Worm (Caenorhabditis elegans) whole organism, L1 larva: Measurements from ENCODE around the gene cct-6.

ENCODE experiments used
- ama-1 ChIP-seq: fragments of 150-350 bp; optimal IDR thresholded peaks from 2 replicates; lab custom pipeline; 2014
- ces-1 ChIP-seq: fragments of 150-350 bp; optimal IDR thresholded peaks from 2 replicates; lab custom pipeline; 2014; ENCODE audit warnings: missing biosample characterization, missing genetic modification reagents, missing genetic modification characterization
- dpl-1 ChIP-seq, 3 experiments: fragments of 150-350 bp in 2 of 3; sonication (generic microtip) in 1 of 3; optimal IDR thresholded peaks; 2 replicates each; lab custom pipeline; 2014 to 2017; ENCODE audit warnings: missing biosample characterization in 3 of 3, missing genetic modification characterization in 3 of 3, missing genetic modification reagents in 3 of 3
- jun-1 ChIP-seq: fragments of 150-350 bp; optimal IDR thresholded peaks from 2 replicates; lab custom pipeline; 2014; ENCODE audit warnings: missing biosample characterization, missing genetic modification reagents, missing genetic modification characterization
- mef-2 ChIP-seq: fragments of 150-350 bp; optimal IDR thresholded peaks from 2 replicates; lab custom pipeline; 2014; ENCODE audit warnings: missing biosample characterization, missing genetic modification characterization
- nhr-11 ChIP-seq: fragments of 150-350 bp; optimal IDR thresholded peaks from 2 replicates; lab custom pipeline; 2014; ENCODE audit warnings: missing biosample characterization, missing genetic modification characterization
- nhr-28 ChIP-seq: fragments of 150-350 bp; optimal IDR thresholded peaks from 2 replicates; lab custom pipeline; 2014; ENCODE audit warnings: missing biosample characterization, missing genetic modification characterization
- pax-3 ChIP-seq: fragments of 200-800 bp; sonication (Bioruptor generic); optimal IDR thresholded peaks from 2 replicates; lab custom pipeline; 2018; ENCODE audit warnings: mild to moderate bottlenecking, missing genetic modification characterization, moderate library complexity, missing compliant biosample characterization
- snpc-4 ChIP-seq: fragments of 150-350 bp; optimal IDR thresholded peaks from 2 replicates; lab custom pipeline; 2014; ENCODE audit warnings: missing biosample characterization, missing genetic modification characterization
- snu-23 ChIP-seq: sonication (generic microtip); optimal IDR thresholded peaks from 2 replicates; lab custom pipeline; 2016; ENCODE audit warnings: missing genetic modification characterization, missing compliant biosample characterization
- sox-4 ChIP-seq: sonication (generic microtip); optimal IDR thresholded peaks from 2 replicates; lab custom pipeline; 2016; ENCODE audit warnings: missing genetic modification characterization, missing compliant biosample characterization
- unc-86 ChIP-seq: sonication (generic microtip); optimal IDR thresholded peaks from 2 replicates; lab custom pipeline; 2016; ENCODE audit warnings: missing genetic modification characterization, missing compliant biosample characterization

- TF ChIP-seq sox-4, result no peak
- no peak for TF ChIP-seq dpl-1 (GFP tag; optimal IDR thresholded peaks at IDR 0.05; lab: Kevin White, UChicago)
- no peak for TF ChIP-seq ces-1 (GFP tag; lab: Kevin White, UChicago)
- TF ChIP-seq mef-2 (tag; lab: Kevin White, UChicago), result no peak
- TF ChIP-seq jun-1 (tag; lab: Kevin White, UChicago), result no peak
- TF ChIP-seq nhr-28, result no peak
- no peak for TF ChIP-seq unc-86 (tag; lab: Kevin White, UChicago)
- no peak for TF ChIP-seq ama-1 (lab: Kevin White, UChicago)
- TF ChIP-seq nhr-11 (tag; lab: Kevin White, UChicago), result no peak
- TF ChIP-seq pax-3, result no peak
- TF ChIP-seq snu-23 (GFP tag; lab: Kevin White, UChicago), result no peak
- TF ChIP-seq snpc-4, result no peak
Observed at ce11 chrIII:5834053-5834452, 21.4 kb downstream of the cct-6 start, which contains the start of gene R12B2.6.
